Worm (Caenorhabditis elegans) whole organism, midembryonic: ENCODE results near the gene gpb-1.
"Not testable (repeated sequence)": the region's sequence is repeated elsewhere in the genome, so short reads cannot be mapped to it uniquely, and the experiment has no call there.

ENCODE experiments used
- T22C8.4 ChIP-seq: fragments of 200-800 bp; sonication (Bioruptor generic); IDR thresholded peaks from 2 replicates; pipeline ENCODE4 v1.3.6; 2022; ENCODE audit warnings: missing genetic modification characterization, missing compliant biosample characterization
- cog-1 ChIP-seq: sonication (generic microtip); optimal IDR thresholded peaks from 2 replicates; lab custom pipeline; 2016; ENCODE audit warnings: missing genetic modification characterization, missing compliant biosample characterization
- flt-1 ChIP-seq: fragments of 200-800 bp; sonication (Bioruptor generic); IDR thresholded peaks from 2 replicates; pipeline ENCODE4 v1.3.6; 2022; ENCODE audit warnings: missing genetic modification characterization, missing compliant biosample characterization
- klf-2 ChIP-seq: fragments of 200-800 bp; sonication (Bioruptor generic); conservative IDR thresholded peaks from 2 replicates; pipeline ENCODE4 v1.3.6; 2022; ENCODE audit warnings: missing genetic modification reagents, missing genetic modification characterization, missing compliant biosample characterization
- med-1 ChIP-seq: sonication (generic microtip); optimal IDR thresholded peaks from 2 replicates; lab custom pipeline; 2017; ENCODE audit warnings: missing genetic modification characterization, mild to moderate bottlenecking, missing compliant biosample characterization, antibody characterized with exemption, missing genetic modification reagents; ENCODE audit not compliant: insufficient read depth
- ref-1 ChIP-seq: fragments of 200-800 bp; sonication (Bioruptor generic); conservative IDR thresholded peaks from 2 replicates; pipeline ENCODE4 v1.3.6; 2022; ENCODE audit warnings: missing genetic modification reagents, missing genetic modification characterization, missing compliant biosample characterization
- tab-1 ChIP-seq: fragments of 200-800 bp; sonication (Bioruptor generic); IDR thresholded peaks from 2 replicates; pipeline ENCODE4 v1.3.6; 2022; ENCODE audit warnings: missing genetic modification characterization, missing compliant biosample characterization
- ztf-23 ChIP-seq: fragments of 200-800 bp; sonication (Bioruptor generic); IDR thresholded peaks from 2 replicates; pipeline ENCODE4 v1.3.6; 2022; ENCODE audit warnings: missing genetic modification reagents, missing genetic modification characterization, missing compliant biosample characterization
- ztf-29 ChIP-seq: fragments of 200-800 bp; sonication (Bioruptor generic); IDR thresholded peaks from 2 replicates; pipeline ENCODE4 v1.3.6; 2022; ENCODE audit warnings: missing genetic modification reagents, missing genetic modification characterization, missing compliant biosample characterization

The gpb-1 gene

DNA sequence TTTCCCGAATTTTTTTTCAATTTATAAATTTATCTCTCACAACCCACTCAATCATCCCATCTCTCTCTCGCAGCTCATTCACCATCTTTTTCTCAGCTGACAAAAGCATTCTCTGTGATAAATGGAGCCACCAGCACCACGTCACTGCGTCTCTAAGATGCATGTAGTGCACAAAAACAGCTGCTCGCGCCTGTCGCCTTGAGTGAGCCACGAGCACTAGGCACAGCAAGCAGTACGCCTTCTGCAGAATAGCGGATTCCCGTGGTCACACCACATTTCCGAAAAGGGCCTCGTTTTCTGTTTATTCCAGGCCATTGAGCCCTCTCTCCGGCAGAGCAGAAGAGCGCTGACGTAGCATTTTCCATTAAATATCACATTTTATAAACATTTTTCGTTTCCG is 34.8 kb downstream of the gpb-1 start, which contains the start of gene F13D12.10:
F13D12.10 (plus strand) TSS at position 231 of the 400 bp plus-strand sequence.
- TF ChIP-seq tab-1 (GFP tag; lab: Robert Waterston, UW) (no peak), cog-1 (tag; lab: Kevin White, UChicago) (no peak), klf-2 (GFP tag; lab: Robert Waterston, UW) (no peak), ztf-29 (GFP tag; lab: Robert Waterston, UW) (no peak)

ce11 chrII:11710771-11711170 is 37.6 kb downstream of the gpb-1 start:
- TF ChIP-seq ztf-29 (GFP tag; lab: Robert Waterston, UW): no peak
- no peak for TF ChIP-seq ref-1
- TF ChIP-seq tab-1 (GFP tag; lab: Robert Waterston, UW): no peak
- TF ChIP-seq med-1 (GFP tag; lab: Kevin White, UChicago): no peak
- TF ChIP-seq ztf-23: no peak
- no peak for TF ChIP-seq flt-1 (GFP tag; lab: Robert Waterston, UW)
- TF ChIP-seq T22C8.4 (GFP tag; lab: Robert Waterston, UW): no peak
- TF ChIP-seq klf-2 (GFP tag; lab: Robert Waterston, UW): no peak
- TF ChIP-seq cog-1 (tag; lab: Kevin White, UChicago): no peak

DNA sequence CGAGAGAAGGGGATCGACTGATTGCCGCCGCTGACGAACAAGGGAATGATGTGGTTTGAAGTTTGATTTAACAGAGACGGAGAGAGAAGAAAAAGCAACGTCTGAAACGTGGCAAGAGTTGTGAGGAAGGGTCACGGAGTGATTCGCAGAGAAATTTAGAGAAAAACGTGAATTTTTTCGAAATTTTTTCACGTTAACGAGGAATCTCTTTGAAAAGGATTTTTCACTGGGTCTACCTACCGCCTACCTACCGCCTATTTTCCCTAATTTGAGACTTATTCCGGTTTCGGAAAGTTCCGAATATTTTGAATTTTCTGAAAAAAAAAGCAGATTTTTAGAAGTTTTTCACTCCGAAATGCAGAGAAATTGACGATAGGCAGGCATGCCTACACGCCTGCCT is 38.9 kb downstream of the gpb-1 start, which contains the start of gene fcmt-1:
fcmt-1 (minus strand) TSS at position 101 of the 400 bp plus-strand sequence.
- TF ChIP-seq klf-2 (GFP tag; lab: Robert Waterston, UW) (no peak), med-1 (GFP tag; lab: Kevin White, UChicago) (no peak), ztf-29 (GFP tag; lab: Robert Waterston, UW) (no peak), ztf-23 (no peak), cog-1 (tag; lab: Kevin White, UChicago) (no peak), ref-1 (no peak), tab-1 (GFP tag; lab: Robert Waterston, UW) (no peak), T22C8.4 (GFP tag; lab: Robert Waterston, UW) (no peak), flt-1 (GFP tag; lab: Robert Waterston, UW) (no peak)

- TF ChIP-seq flt-1 (GFP tag; lab: Robert Waterston, UW) (no peak), ztf-29 (GFP tag; lab: Robert Waterston, UW) (no peak), ztf-23 (no peak), tab-1 (GFP tag; lab: Robert Waterston, UW) (no peak), ref-1 (no peak)
These were observed 42.6 kb downstream of the gpb-1 start, which contains the start of gene VF13D12L.3 for ce11 chrII:11705787-11706186. Gene VF13D12L.3 (plus strand): TSS chrII:11706009.

DNA sequence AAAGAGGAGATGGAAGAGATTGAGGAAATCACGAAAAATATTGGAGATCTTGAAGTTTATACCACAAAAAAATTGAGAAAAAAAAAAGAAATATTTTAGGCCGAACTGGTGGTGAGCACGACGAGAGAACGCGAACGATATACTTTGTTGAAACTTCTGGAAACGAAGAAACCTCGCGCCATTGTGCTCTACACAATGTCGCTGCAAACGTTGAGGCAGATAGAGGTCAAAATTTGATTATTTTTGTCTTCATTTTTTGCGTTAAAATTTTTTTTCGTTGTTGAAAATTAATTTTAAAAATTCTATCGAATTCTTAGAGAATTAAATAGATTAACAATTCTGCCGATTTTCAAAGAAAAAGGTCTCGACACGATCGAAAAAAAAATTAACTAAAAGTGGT is 47.8 kb downstream of the gpb-1 start:
- TF ChIP-seq flt-1 (GFP tag; lab: Robert Waterston, UW) (no peak), med-1 (GFP tag; lab: Kevin White, UChicago) (no peak), ref-1 (no peak), cog-1 (tag; lab: Kevin White, UChicago) (no peak), T22C8.4 (GFP tag; lab: Robert Waterston, UW) (no peak), klf-2 (GFP tag; lab: Robert Waterston, UW) (no peak), tab-1 (GFP tag; lab: Robert Waterston, UW) (no peak), ztf-29 (GFP tag; lab: Robert Waterston, UW) (no peak), ztf-23 (no peak)

- TF ChIP-seq med-1 (GFP tag; lab: Kevin White, UChicago): no peak
- no peak for TF ChIP-seq flt-1 (GFP tag; lab: Robert Waterston, UW)
- no peak for TF ChIP-seq tab-1 (GFP tag; lab: Robert Waterston, UW)
- no peak for TF ChIP-seq klf-2 (GFP tag; lab: Robert Waterston, UW)
- TF ChIP-seq cog-1 (tag; lab: Kevin White, UChicago): no peak
These were observed 48.2 kb downstream of the gpb-1 start, which contains the start of gene inos-1 for ce11 chrII:11700200-11700599. Gene inos-1 (minus strand): TSS chrII:11700300.

DNA sequence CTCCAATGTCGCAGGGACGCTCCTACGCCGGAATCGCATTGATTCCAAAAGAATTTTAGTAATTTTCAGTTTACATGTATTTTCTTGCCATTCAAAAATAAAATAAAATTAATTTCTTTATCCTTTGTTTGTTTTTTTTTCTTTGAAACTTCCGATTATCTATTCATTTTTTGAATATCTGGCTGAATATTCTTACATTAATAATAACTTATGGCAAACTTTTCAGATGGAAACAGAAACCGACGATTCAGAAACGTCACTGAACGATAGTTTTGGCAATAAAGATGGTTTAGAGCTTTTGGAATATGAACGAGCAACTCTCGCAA is 52.5 kb downstream of the gpb-1 start, which contains the start of gene xpf-1:
xpf-1 (plus strand) TSS at position 227 of the 326 bp plus-strand sequence.
- no peak for TF ChIP-seq ztf-29 (GFP tag; lab: Robert Waterston, UW)
- no peak for TF ChIP-seq ztf-23
- no peak for TF ChIP-seq med-1 (GFP tag; lab: Kevin White, UChicago)
- TF ChIP-seq tab-1 (GFP tag; lab: Robert Waterston, UW): no peak
- TF ChIP-seq flt-1 (GFP tag; lab: Robert Waterston, UW): no peak
- TF ChIP-seq ref-1: no peak
- TF ChIP-seq cog-1 (tag; lab: Kevin White, UChicago): no peak
- no peak for TF ChIP-seq T22C8.4 (GFP tag; lab: Robert Waterston, UW)
- TF ChIP-seq klf-2 (GFP tag; lab: Robert Waterston, UW): no peak

ce11 chrII:11695161-11695944 is 53.1 kb downstream of the gpb-1 start, which contains the start of gene tars-1:
Gene tars-1 (minus strand): TSS chrII:11695657.
- TF ChIP-seq ztf-23; med-1 (GFP tag; lab: Kevin White, UChicago); klf-2 (GFP tag; lab: Robert Waterston, UW): not testable (repeated sequence)

- TF ChIP-seq ztf-29 (GFP tag; lab: Robert Waterston, UW): no peak
- no peak for TF ChIP-seq T22C8.4 (GFP tag; lab: Robert Waterston, UW)
- TF ChIP-seq ref-1: no peak
- TF ChIP-seq ztf-23: peak; percentile 66; the same call in 1 of the 2 replicates
- no peak for TF ChIP-seq med-1 (GFP tag; lab: Kevin White, UChicago)
These were observed 54.0 kb downstream of the gpb-1 start for ce11 chrII:11694432-11694831.
